Worm (Caenorhabditis elegans) whole organism, L2 larva: ENCODE data around the gene Y57G7A.1.

Source experiments
- C34F6.9 ChIP-seq: fragments of 150-350 bp; optimal IDR thresholded peaks from 2 replicates; lab custom pipeline; 2014; ENCODE audit warnings: missing biosample characterization, missing genetic modification characterization
- F13H6.1 ChIP-seq: sonication (generic microtip); optimal IDR thresholded peaks from 2 replicates; lab custom pipeline; 2016; ENCODE audit warnings: missing genetic modification characterization, missing compliant biosample characterization
- R02D3.7 ChIP-seq: fragments of 150-350 bp; optimal IDR thresholded peaks from 2 replicates; lab custom pipeline; 2014; ENCODE audit warnings: missing biosample characterization, missing genetic modification characterization
- ZK546.5 ChIP-seq: sonication (generic microtip); optimal IDR thresholded peaks from 2 replicates; lab custom pipeline; 2017; ENCODE audit warnings: missing biosample characterization, missing genetic modification characterization
- alr-1 ChIP-seq: fragments of 150-350 bp; optimal IDR thresholded peaks from 2 replicates; lab custom pipeline; 2014; ENCODE audit warnings: missing biosample characterization, missing genetic modification characterization
- blmp-1 ChIP-seq: sonication (generic microtip); optimal IDR thresholded peaks from 2 replicates; lab custom pipeline; 2017; ENCODE audit warnings: missing genetic modification characterization, mild to moderate bottlenecking, missing compliant biosample characterization, antibody characterized with exemption, moderate library complexity; ENCODE audit not compliant: insufficient read depth
- ceh-16 ChIP-seq: fragments of 150-350 bp; optimal IDR thresholded peaks from 2 replicates; lab custom pipeline; 2014; ENCODE audit warnings: missing biosample characterization, missing genetic modification characterization
- ceh-82 ChIP-seq: fragments of 150-350 bp; optimal IDR thresholded peaks from 2 replicates; lab custom pipeline; 2014; ENCODE audit warnings: missing biosample characterization, missing genetic modification characterization
- crh-2 ChIP-seq: sonication (generic microtip); optimal IDR thresholded peaks from 2 replicates; lab custom pipeline; 2017; ENCODE audit warnings: missing biosample characterization, missing genetic modification characterization
- dmd-4 ChIP-seq: sonication (generic microtip); optimal IDR thresholded peaks from 2 replicates; lab custom pipeline; 2017; ENCODE audit warnings: missing biosample characterization, missing genetic modification characterization
- egl-27 ChIP-seq: sonication (generic microtip); optimal IDR thresholded peaks from 3 replicates; lab custom pipeline; 2017; ENCODE audit warnings: missing biosample characterization, missing genetic modification reagents, missing genetic modification characterization
- fos-1 ChIP-seq: fragments of 150-350 bp; optimal IDR thresholded peaks from 2 replicates; lab custom pipeline; 2014; ENCODE audit warnings: missing biosample characterization, missing genetic modification characterization
- gmeb-1 ChIP-seq: fragments of 150-350 bp; optimal IDR thresholded peaks from 2 replicates; lab custom pipeline; 2014; ENCODE audit warnings: missing biosample characterization, missing genetic modification characterization
- lin-11 ChIP-seq: fragments of 150-350 bp; sonication (generic microtip); optimal IDR thresholded peaks from 2 replicates; lab custom pipeline; 2014; ENCODE audit warnings: missing biosample characterization, missing genetic modification characterization, inconsistent platforms, mixed read lengths
- lin-13 ChIP-seq: fragments of 150-350 bp; optimal IDR thresholded peaks from 2 replicates; lab custom pipeline; 2014; ENCODE audit warnings: missing biosample characterization, missing genetic modification reagents, missing genetic modification characterization
- lin-39 ChIP-seq: fragments of 150-350 bp; optimal IDR thresholded peaks from 2 replicates; lab custom pipeline; 2014; ENCODE audit warnings: missing biosample characterization, missing genetic modification reagents, missing genetic modification characterization
- lsy-2 ChIP-seq, 2 experiments: fragments of 150-350 bp in 1 of 2; sonication (generic microtip) in 1 of 2; optimal IDR thresholded peaks; 2 replicates each; lab custom pipeline; 2014 to 2017; ENCODE audit warnings: missing biosample characterization in 2 of 2, missing genetic modification characterization in 2 of 2
- mab-5 ChIP-seq: fragments of 150-350 bp; optimal IDR thresholded peaks from 2 replicates; lab custom pipeline; 2014; ENCODE audit warnings: missing biosample characterization, missing genetic modification characterization
- mbf-1 ChIP-seq: sonication (generic microtip); optimal IDR thresholded peaks from 2 replicates; lab custom pipeline; 2017; ENCODE audit warnings: missing biosample characterization, missing genetic modification characterization
- mdl-1 ChIP-seq, 2 experiments: fragments of 150-350 bp in 1 of 2; sonication (generic microtip) in 1 of 2; optimal IDR thresholded peaks; 2 replicates each; lab custom pipeline; 2017; ENCODE audit warnings: missing biosample characterization in 2 of 2, missing genetic modification characterization in 2 of 2
- nhr-10 ChIP-seq: sonication (generic microtip); optimal IDR thresholded peaks from 2 replicates; lab custom pipeline; 2017; ENCODE audit warnings: missing biosample characterization, missing genetic modification characterization
- nhr-11 ChIP-seq: fragments of 150-350 bp; optimal IDR thresholded peaks from 2 replicates; lab custom pipeline; 2014; ENCODE audit warnings: missing biosample characterization, missing genetic modification characterization
- nhr-12 ChIP-seq: fragments of 150-350 bp; optimal IDR thresholded peaks from 2 replicates; lab custom pipeline; 2014; ENCODE audit warnings: missing biosample characterization, missing genetic modification characterization
- nhr-129 ChIP-seq: fragments of 150-350 bp; optimal IDR thresholded peaks from 2 replicates; lab custom pipeline; 2014; ENCODE audit warnings: missing biosample characterization, missing genetic modification characterization
- nhr-21 ChIP-seq: fragments of 150-350 bp; optimal IDR thresholded peaks from 2 replicates; lab custom pipeline; 2014; ENCODE audit warnings: missing biosample characterization, missing genetic modification characterization
- nhr-23 ChIP-seq: fragments of 150-350 bp; optimal IDR thresholded peaks from 2 replicates; lab custom pipeline; 2014; ENCODE audit warnings: missing biosample characterization, missing genetic modification reagents, missing genetic modification characterization
- nhr-237 ChIP-seq: fragments of 150-350 bp; optimal IDR thresholded peaks from 2 replicates; lab custom pipeline; 2014; ENCODE audit warnings: missing biosample characterization, missing genetic modification characterization
- nhr-25 ChIP-seq: fragments of 150-350 bp; sonication (generic microtip); optimal IDR thresholded peaks from 3 replicates; lab custom pipeline; 2014; ENCODE audit warnings: missing biosample characterization, missing genetic modification characterization
- nhr-6 ChIP-seq: fragments of 150-350 bp; optimal IDR thresholded peaks from 2 replicates; lab custom pipeline; 2014; ENCODE audit warnings: missing biosample characterization, missing genetic modification characterization
- nhr-77 ChIP-seq: fragments of 150-350 bp; optimal IDR thresholded peaks from 2 replicates; lab custom pipeline; 2014; ENCODE audit warnings: missing biosample characterization, missing genetic modification characterization
- peb-1 ChIP-seq: fragments of 150-350 bp; optimal IDR thresholded peaks from 2 replicates; lab custom pipeline; 2014; ENCODE audit warnings: missing biosample characterization, missing genetic modification characterization
- sem-4 ChIP-seq: fragments of 150-350 bp; optimal IDR thresholded peaks from 2 replicates; lab custom pipeline; 2014; ENCODE audit warnings: missing biosample characterization, missing genetic modification reagents, missing genetic modification characterization
- skn-1 ChIP-seq: sonication (generic microtip); optimal IDR thresholded peaks from 2 replicates; lab custom pipeline; 2017; ENCODE audit warnings: missing biosample characterization, missing genetic modification characterization
- sma-3 ChIP-seq: sonication (generic microtip); optimal IDR thresholded peaks from 2 replicates; lab custom pipeline; 2016; ENCODE audit warnings: missing genetic modification reagents, missing genetic modification characterization, missing compliant biosample characterization
- sma-9 ChIP-seq, 2 experiments: fragments of 150-350 bp in 1 of 2; sonication (generic microtip) in 1 of 2; optimal IDR thresholded peaks; 2 replicates each; lab custom pipeline; 2014 to 2016; ENCODE audit warnings: missing genetic modification characterization in 2 of 2, mild to moderate bottlenecking in 1 of 2, missing biosample characterization in 1 of 2, missing compliant biosample characterization in 1 of 2, missing genetic modification reagents in 1 of 2, moderate library complexity in 1 of 2
- snpc-4 ChIP-seq: fragments of 150-350 bp; optimal IDR thresholded peaks from 2 replicates; lab custom pipeline; 2014; ENCODE audit warnings: missing biosample characterization, missing genetic modification characterization
- unc-39 ChIP-seq: fragments of 150-350 bp; optimal IDR thresholded peaks from 2 replicates; lab custom pipeline; 2014; ENCODE audit warnings: missing biosample characterization, missing genetic modification characterization
- unc-55 ChIP-seq: fragments of 150-350 bp; sonication (generic microtip); optimal IDR thresholded peaks from 3 replicates; lab custom pipeline; 2014; ENCODE audit warnings: missing biosample characterization, missing genetic modification reagents, missing genetic modification characterization
- unc-62 ChIP-seq: fragments of 150-350 bp; optimal IDR thresholded peaks from 2 replicates; lab custom pipeline; 2014; ENCODE audit warnings: missing biosample characterization, missing genetic modification reagents, missing genetic modification characterization
- zag-1 ChIP-seq: fragments of 150-350 bp; optimal IDR thresholded peaks from 2 replicates; lab custom pipeline; 2014; ENCODE audit warnings: missing biosample characterization, missing genetic modification characterization
- ztf-1 ChIP-seq: fragments of 200-800 bp; sonication (Bioruptor generic); conservative IDR thresholded peaks from 2 replicates; pipeline ENCODE4 v1.3.6; 2022; ENCODE audit warnings: missing genetic modification characterization, missing compliant biosample characterization
- ztf-11 ChIP-seq: sonication (generic microtip); optimal IDR thresholded peaks from 2 replicates; lab custom pipeline; 2017; ENCODE audit warnings: missing biosample characterization, missing genetic modification characterization

Gene Y57G7A.1

ce11 chrII:1306550-1306949 lies 8.3 kb downstream of the Y57G7A.1 start:
- no peak for TF ChIP-seq ztf-11 (tag; lab: Kevin White, UChicago)
- TF ChIP-seq snpc-4 (tag; lab: Kevin White, UChicago), result no peak
- TF ChIP-seq nhr-10 (tag; lab: Kevin White, UChicago), result no peak

ce11 chrII:1309892-1310516 lies 11.7 kb downstream of the Y57G7A.1 start, which contains the start of the genes alh-6 and fcho-1:
Gene alh-6 (minus strand): TSS chrII:1310133.
Gene fcho-1 (plus strand): TSS chrII:1310515.
- TF ChIP-seq lin-13 (GFP tag; lab: Kevin White, UChicago) (peak; percentile 1), unc-55 (GFP tag; lab: Kevin White, UChicago) (peak; percentile 49), nhr-25 (tag; lab: Kevin White, UChicago) (no peak), ztf-1 (GFP tag; lab: Robert Waterston, UW) (no peak), lsy-2 (tag; optimal IDR thresholded peaks at IDR 0.05; lab: Kevin White, UChicago) (peak in 1 of 2 experiments; percentile 47), F13H6.1 (peak; percentile 17), C34F6.9 (tag; lab: Kevin White, UChicago) (peak; percentile 31), nhr-6 (tag; lab: Kevin White, UChicago) (no peak), snpc-4 (tag; lab: Kevin White, UChicago) (no peak), crh-2 (tag; lab: Kevin White, UChicago) (peak; percentile 1)

DNA sequence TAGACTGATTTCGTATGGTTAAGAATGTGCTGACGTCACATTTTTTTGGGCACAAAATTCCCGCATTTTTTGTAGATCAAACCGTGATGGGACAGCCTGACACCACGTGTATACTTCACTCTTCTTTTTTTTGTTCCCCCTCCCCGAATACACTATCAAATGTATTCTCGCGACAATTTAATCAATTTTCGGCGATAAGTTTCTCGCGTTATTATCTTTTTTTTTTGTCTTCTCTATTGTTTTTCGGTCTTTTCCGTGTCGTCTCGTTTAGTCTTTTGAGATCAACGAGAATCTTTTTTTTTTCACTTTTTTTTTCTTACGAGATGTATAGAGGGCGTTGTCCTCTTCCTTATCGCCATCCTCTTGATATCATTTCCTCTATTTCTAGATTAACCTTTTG lies 17.0 kb downstream of the Y57G7A.1 start:
- TF ChIP-seq fos-1, result peak; percentile 28
- no peak for TF ChIP-seq ceh-16 (tag; lab: Kevin White, UChicago)
- TF ChIP-seq unc-39 (tag; lab: Kevin White, UChicago), result no peak
- TF ChIP-seq lin-13 (GFP tag; lab: Kevin White, UChicago), result no peak
- TF ChIP-seq nhr-10 (tag; lab: Kevin White, UChicago), result no peak
- no peak for TF ChIP-seq ztf-11 (tag; lab: Kevin White, UChicago)
- no peak for TF ChIP-seq ZK546.5 (tag; lab: Kevin White, UChicago)
- TF ChIP-seq blmp-1 (tag; lab: Kevin White, UChicago), result peak; percentile 29

ce11 chrII:1320412-1320811 lies 22.1 kb downstream of the Y57G7A.1 start:
- TF ChIP-seq nhr-129 (tag; lab: Kevin White, UChicago) (peak; percentile 92), snpc-4 (tag; lab: Kevin White, UChicago) (peak; percentile 79), nhr-12 (tag; lab: Kevin White, UChicago) (peak; percentile 5), skn-1 (peak; percentile 73), ceh-16 (tag; lab: Kevin White, UChicago) (peak; percentile 89), lin-11 (peak; percentile 95), peb-1 (tag; lab: Kevin White, UChicago) (no peak), unc-62 (GFP tag; lab: Kevin White, UChicago) (peak; percentile 46), C34F6.9 (tag; lab: Kevin White, UChicago) (peak; percentile 95), ceh-82 (tag; lab: Kevin White, UChicago) (peak; percentile 76), sma-3 (GFP tag; lab: Kevin White, UChicago) (peak; percentile 98), nhr-23 (tag; lab: Kevin White, UChicago) (no peak), F13H6.1 (peak; percentile 97), dmd-4 (tag; lab: Kevin White, UChicago) (peak; percentile 17), nhr-25 (tag; lab: Kevin White, UChicago) (peak; percentile 98), ztf-1 (GFP tag; lab: Robert Waterston, UW) (no peak), R02D3.7 (peak; percentile 48), nhr-77 (tag; lab: Kevin White, UChicago) (peak; percentile 70), lin-39 (tag; lab: Kevin White, UChicago) (no peak), unc-39 (tag; lab: Kevin White, UChicago) (no peak), nhr-6 (tag; lab: Kevin White, UChicago) (peak; percentile 89), nhr-10 (tag; lab: Kevin White, UChicago) (peak; percentile 81), alr-1 (tag; lab: Kevin White, UChicago) (no peak), nhr-11 (tag; lab: Kevin White, UChicago) (no peak), mab-5 (tag; lab: Kevin White, UChicago) (peak; percentile 92), mdl-1 (tag; optimal IDR thresholded peaks at IDR 0.05; lab: Kevin White, UChicago) (peak in 1 of 2 experiments; percentile 55), blmp-1 (tag; lab: Kevin White, UChicago) (peak; percentile 86), fos-1 (peak; percentile 72), nhr-21 (tag; lab: Kevin White, UChicago) (peak; percentile 95), mbf-1 (peak; percentile 47), ztf-11 (tag; lab: Kevin White, UChicago) (no peak), sem-4 (tag; lab: Kevin White, UChicago) (peak; percentile 92), crh-2 (tag; lab: Kevin White, UChicago) (peak; percentile 98), nhr-237 (tag; lab: Kevin White, UChicago) (peak; percentile 62), lin-13 (GFP tag; lab: Kevin White, UChicago) (peak; percentile 96), unc-55 (GFP tag; lab: Kevin White, UChicago) (peak; percentile 98), gmeb-1 (tag; lab: Kevin White, UChicago) (peak; percentile 99), zag-1 (tag; lab: Kevin White, UChicago) (peak; percentile 88), lsy-2 (tag; optimal IDR thresholded peaks at IDR 0.05; lab: Kevin White, UChicago) (peak; percentile 91 to 97), sma-9 (GFP tag; optimal IDR thresholded peaks at IDR 0.05; lab: Kevin White, UChicago) (peak; percentile 95), sma-9 (tag; optimal IDR thresholded peaks at IDR 0.05; lab: Kevin White, UChicago) (no peak), egl-27 (peak; percentile 88)
